Fruit fly (Drosophila melanogaster) S2 (cell line): ENCODE measurements around the gene NimB2.

ENCODE experiments used
- CG8478 ChIP-seq: fragments of >200 bp; optimal IDR thresholded peaks from 2 replicates; lab custom pipeline; 2018
- CTCF ChIP-seq, 2 experiments: fragments of >200 bp; optimal IDR thresholded peaks; 2 replicates each; lab custom pipeline; 2018

NimB2 gene

DNA sequence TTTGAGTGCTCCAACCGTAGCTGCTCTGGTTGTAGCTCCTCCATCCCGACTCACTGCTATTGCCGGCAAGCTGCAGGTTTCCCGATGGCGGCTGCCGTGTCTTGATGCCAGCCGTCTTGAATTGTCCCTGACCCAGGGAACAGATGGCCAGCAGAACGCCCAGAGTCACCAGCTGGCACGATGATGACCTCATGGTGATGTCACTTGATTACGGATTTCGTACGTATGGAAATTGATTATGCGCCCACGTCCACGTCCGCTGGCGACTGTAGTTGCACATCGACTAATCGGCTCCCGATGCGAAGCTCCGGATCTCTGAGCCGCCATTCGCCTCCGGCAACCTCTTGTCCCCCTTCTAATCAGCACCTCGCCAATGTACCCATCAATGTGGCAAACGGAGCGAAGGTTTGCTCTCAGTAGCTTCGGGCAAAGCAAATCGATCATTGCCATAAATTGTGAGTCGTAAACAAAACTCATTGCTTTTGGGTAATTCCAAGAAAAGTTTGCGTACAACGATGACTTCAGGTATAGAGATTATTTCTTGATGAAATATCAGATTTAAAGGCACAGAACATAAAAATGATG lies at the start of gene NimB2:
TSS of gene NimB2 (minus strand) at position 287 of the 585 bp plus-strand sequence.
- no peak for TF ChIP-seq CG8478 (lab: Kevin White, UChicago)

DNA sequence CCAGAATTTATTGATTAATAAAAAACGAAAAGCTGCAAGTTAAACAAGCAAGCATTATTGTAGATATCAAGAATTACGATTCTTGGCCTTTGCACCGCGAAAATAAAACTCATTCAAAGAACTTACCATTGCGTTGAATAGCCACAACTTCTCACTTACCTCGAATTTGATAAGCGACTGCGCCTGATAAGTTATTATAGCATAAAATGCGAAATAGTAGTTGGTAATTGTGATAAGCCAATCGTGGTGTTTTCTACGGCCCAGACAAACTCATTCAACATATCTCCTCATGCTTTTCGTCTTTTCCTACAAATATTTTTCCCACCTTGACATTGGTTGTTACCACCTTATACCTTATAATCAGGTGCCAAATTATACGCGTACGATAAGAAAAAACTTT lies 48.3 kb upstream of the NimB2 start:
- TF ChIP-seq CG8478 (lab: Kevin White, UChicago) (no peak), CTCF (optimal IDR thresholded peaks at IDR 0.05; lab: Kevin White, UChicago) (no peak)

DNA sequence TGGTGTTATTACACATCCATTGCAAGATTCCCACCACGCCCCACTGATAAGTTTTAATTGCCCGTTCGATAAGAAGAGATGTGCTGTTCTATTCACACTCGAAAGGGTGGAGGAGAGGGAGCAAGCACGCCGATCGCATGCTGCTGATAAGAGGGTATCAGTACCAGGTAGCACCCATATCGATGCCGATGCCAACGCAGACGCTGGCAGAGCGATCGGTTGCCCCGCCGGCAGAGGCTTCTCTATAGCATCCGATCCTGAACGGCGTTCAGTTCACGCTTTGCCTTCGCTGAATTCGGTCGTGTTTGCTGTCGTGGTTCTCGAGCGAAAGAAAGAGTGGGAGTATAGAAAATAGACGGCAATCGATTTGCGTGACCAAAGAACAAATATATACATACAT lies 46.7 kb upstream of the NimB2 start:
- TF ChIP-seq CG8478 (lab: Kevin White, UChicago) (no peak), CTCF (optimal IDR thresholded peaks at IDR 0.05; lab: Kevin White, UChicago) (no peak)

DNA sequence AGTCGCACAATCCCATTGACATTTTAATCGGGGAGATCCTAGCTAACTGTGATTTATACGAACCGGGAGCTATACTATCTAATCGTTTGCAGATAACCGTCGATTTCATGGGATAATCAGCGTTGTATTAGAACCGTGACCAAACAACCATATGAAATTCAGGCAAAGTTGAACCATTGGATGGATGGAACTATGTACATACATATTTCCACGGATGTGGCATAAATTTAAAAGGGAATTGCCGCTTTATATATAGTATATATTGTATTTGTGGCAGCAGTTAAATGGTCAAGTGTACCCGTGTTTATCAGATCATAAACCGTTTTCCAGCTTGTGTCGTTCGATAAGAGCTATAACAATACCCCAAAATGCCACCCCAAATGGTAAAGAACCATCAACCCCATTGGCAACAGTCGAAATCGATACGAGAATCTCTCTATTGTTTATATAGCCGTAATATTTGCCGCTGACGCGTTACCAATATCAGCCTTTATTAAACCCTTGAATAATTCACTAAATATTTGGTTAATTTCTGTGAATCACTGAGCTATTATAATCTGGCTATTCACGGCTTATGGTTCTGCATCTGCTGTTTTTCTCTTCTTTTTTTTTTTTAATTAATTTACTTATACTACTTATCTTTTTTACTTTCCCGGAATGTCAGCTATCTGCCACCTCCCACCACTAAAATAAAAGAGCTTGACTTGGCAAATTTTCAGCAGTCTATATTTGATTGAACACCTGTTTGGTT lies 45.7 kb upstream of the NimB2 start, which contains the start of gene bgm:
TSS of gene bgm (plus strand) at position 701 of the 751 bp plus-strand sequence.
- TF ChIP-seq CG8478 (lab: Kevin White, UChicago), result no peak
- TF ChIP-seq CTCF (optimal IDR thresholded peaks at IDR 0.05; lab: Kevin White, UChicago), result no peak

DNA sequence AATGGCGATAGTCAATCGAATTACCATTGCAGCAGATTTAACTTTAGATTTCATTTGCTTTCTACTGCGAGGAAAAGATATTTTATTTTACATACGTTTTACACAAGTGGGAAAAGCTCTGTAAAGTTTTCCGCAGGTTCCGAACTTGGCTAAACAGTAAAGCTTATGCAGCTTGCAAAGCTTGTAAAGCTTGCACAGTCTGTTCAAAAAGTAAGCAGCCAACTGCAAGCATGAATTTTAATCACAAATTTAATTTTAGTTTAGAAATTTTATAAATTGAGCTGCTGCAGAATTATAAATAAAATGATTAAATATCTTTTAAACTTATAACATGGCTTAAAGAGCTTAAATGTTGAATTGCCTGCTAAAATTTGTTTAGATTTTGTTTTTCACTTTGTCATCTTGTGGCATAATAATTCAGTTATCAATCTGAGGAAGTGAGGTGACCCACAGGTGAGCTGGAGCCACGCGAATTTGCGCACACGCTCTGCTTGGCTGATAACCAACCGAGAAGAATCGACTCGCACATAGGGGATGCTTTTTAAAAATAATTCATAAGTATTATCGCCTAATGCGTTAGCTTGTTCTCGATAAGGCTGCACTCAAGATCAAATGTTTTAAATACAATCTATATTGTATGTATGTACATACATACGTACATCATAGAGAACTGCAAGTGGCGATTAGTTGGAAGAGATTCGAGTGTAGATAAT lies 44.9 kb upstream of the NimB2 start:
- TF ChIP-seq CTCF (optimal IDR thresholded peaks at IDR 0.05; lab: Kevin White, UChicago), result no peak
- no peak for TF ChIP-seq CG8478 (lab: Kevin White, UChicago)

DNA sequence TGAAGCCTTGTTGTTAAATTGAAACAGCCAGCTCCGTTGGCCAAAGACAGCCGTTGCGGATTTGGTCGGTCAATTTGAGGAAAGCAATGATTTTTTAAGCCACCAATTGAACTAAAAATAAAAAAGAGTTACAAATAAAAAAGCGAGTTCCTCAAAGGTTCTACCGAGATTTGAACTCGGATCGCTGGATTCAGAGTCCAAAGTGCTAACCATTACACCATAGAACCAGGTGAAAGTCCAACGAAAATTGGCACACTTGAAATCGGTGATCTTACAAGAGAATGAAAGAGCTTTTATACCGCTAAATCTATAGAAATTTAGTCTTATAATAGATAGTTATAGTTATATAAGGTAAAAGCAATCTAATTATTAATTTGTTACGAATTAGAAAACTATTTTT lies 43.6 kb upstream of the NimB2 start:
- no peak for TF ChIP-seq CG8478 (lab: Kevin White, UChicago)
- no peak for TF ChIP-seq CTCF (optimal IDR thresholded peaks at IDR 0.05; lab: Kevin White, UChicago)

DNA sequence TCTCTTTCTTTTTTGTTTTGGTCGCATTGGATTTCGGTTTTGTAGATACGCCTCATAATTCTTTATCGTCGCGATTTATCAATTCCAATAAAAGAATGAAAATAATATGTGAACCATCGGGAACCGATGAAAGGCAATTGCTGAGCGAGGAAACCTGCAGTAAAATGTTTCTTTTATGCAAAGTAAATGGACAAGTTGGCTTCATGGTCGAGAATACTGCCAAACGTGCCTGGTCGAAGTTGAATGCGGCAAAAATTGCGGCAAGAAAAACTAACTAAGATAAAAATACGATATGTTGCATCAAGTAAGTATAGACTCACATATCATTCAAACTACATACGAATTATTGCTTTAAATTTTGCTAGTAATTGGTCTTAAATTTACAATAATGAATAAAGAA lies 41.0 kb upstream of the NimB2 start, which contains the start of gene CG42692:
TSS of gene CG42692 (plus strand) at position 301 of the 400 bp plus-strand sequence.
- no peak for TF ChIP-seq CTCF (optimal IDR thresholded peaks at IDR 0.05; lab: Kevin White, UChicago)
- no peak for TF ChIP-seq CG8478 (lab: Kevin White, UChicago)

DNA sequence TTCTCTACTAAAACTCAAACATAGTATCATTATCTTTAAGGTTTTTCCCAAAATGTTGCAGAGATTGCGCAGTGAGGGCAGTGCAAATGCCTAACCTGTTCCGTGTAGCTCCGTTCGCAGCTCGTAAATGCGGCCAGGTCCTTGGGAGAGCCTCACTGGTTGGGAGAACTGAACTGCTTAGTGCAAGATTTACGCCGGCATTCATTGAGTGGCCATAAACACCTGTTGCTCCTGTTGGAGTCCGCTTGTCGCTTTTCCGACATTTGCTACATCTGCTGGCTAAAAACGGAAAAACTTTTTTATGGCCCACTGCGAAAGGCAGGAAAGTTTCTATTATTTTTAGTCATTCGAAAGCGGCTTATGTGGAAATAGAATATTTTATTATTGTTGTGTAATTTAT lies 35.1 kb upstream of the NimB2 start:
- TF ChIP-seq CTCF (optimal IDR thresholded peaks at IDR 0.05; lab: Kevin White, UChicago), result no peak
- TF ChIP-seq CG8478 (lab: Kevin White, UChicago), result no peak

DNA sequence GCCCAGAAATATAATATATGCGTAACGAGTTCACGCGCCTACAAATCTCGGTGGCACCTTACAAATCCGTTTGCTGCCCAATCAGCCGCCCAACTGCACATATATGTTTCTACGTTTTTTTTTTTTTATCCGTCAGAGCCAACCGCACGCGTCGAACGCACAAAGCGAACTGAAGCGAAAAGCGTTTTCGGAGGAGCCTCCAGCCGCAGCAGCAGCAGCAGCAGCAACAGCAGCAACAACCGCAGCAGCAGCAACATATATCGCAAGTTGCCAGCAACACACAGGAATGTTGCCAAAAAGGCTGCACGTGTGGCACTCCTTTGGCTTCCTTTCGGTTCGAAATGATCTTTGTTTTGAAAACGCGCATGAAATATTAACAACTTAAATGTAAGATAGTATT lies 34.3 kb upstream of the NimB2 start, which contains the start of gene rk:
TSS of gene rk (minus strand) at position 171 of the 400 bp plus-strand sequence.
- TF ChIP-seq CTCF (optimal IDR thresholded peaks at IDR 0.05; lab: Kevin White, UChicago) (no peak), CG8478 (lab: Kevin White, UChicago) (no peak)

DNA sequence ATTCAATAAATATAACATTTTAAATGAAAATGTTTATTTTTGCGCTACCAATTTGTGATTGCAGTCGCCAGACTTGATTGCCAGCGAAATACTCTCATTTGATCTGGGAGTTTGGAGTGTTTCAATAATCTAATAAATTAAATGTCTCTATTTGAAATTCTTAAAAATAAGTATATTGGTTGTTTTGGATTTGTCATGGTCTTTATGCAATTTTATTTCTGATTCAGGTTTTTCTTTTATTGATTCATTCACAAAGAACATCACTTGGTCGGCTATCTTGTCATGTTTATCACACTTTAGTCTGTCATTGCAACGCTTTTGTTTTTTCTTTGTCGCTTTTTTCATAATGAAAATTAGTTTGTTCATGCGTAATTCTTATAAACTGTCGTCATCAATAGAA lies 32.1 kb upstream of the NimB2 start:
- no peak for TF ChIP-seq CTCF (optimal IDR thresholded peaks at IDR 0.05; lab: Kevin White, UChicago)
- TF ChIP-seq CG8478 (lab: Kevin White, UChicago), result no peak

DNA sequence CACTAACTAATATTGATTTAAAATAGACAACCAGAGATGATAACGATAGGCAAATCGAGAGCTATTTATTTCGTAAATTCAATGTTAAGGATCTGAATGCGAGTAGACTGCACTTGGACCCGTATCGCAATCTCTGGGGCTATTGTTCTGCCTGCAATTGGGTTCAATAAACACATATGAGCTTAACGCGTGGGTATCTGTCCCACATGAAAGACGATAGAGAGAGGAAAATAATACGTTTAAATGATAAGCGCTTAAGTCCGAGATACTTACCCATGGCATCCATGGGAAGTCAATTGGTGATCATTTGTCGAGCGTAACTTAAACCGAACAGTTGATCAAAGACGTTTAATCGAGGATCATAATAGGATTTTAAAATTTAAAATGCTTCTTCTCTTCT lies 13.0 kb upstream of the NimB2 start, which contains the start of gene NimC2:
TSS of gene NimC2 (plus strand) at position 301 of the 400 bp plus-strand sequence.
- no peak for TF ChIP-seq CTCF (optimal IDR thresholded peaks at IDR 0.05; lab: Kevin White, UChicago)
- TF ChIP-seq CG8478 (lab: Kevin White, UChicago), result no peak

DNA sequence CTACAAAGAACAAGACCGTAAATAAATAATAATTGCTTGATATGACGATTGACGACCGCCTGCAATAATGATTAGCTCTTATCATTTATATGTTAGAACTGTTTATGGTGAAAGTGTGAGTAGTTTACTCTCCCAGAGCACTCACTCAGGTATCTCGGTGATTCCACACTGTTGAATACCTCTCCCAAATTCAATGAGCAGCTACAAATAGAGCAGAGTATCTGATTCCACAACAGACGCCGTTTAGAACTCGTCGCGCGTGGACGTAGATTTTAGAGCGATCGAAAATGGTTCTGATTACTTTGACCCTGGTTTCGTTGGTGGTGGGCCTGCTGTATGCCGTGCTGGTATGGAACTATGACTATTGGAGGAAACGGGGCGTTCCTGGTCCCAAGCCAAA lies 10.3 kb upstream of the NimB2 start, which contains the start of gene Cyp28a5:
TSS of gene Cyp28a5 (plus strand) at position 230 of the 400 bp plus-strand sequence.
- no peak for TF ChIP-seq CTCF (optimal IDR thresholded peaks at IDR 0.05; lab: Kevin White, UChicago)

DNA sequence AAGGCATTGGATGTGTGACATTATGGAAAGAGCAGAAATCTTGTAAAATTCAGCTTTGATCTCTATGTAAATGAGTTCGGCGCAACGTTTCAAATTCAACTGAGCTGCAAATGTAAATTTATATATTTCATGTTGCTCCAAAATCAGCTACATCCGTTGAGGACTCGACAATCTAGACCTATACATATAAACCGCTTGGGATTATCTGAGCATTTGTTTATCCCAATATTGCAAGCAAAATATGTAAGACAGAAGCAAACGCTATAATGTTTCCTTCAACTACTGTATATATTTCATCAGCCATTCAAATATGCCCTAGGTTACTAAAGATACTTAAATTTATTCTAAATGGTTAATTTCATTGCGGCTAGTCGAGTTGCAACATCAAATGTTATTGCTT lies 9.9 kb upstream of the NimB2 start, which contains the start of gene NimC1:
TSS of gene NimC1 (minus strand) at position 101 of the 400 bp plus-strand sequence.
- TF ChIP-seq CG8478 (lab: Kevin White, UChicago) (no peak), CTCF (optimal IDR thresholded peaks at IDR 0.05; lab: Kevin White, UChicago) (no peak)

DNA sequence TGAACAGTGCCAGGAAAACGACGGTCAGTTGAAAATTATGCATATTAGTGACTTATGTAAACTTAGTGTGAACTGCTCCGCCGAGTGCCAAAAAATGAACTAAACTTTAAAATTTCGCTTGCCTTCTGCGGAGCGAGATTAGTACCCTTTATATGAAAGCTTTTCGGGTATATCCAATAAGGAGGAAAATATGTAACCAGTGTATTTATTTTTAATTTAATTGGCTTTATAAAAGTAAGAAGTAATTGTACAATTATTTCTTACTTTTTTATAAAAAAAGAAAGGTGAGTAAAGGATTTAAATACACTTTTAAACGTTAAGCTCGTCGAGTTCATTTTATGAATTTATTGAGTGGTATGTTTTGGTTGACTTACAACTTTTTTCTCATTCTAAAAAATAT lies 6.0 kb upstream of the NimB2 start, which contains the start of gene He:
TSS of gene He (minus strand) at position 101 of the 400 bp plus-strand sequence.
- no peak for TF ChIP-seq CG8478 (lab: Kevin White, UChicago)
- no peak for TF ChIP-seq CTCF (optimal IDR thresholded peaks at IDR 0.05; lab: Kevin White, UChicago)

DNA sequence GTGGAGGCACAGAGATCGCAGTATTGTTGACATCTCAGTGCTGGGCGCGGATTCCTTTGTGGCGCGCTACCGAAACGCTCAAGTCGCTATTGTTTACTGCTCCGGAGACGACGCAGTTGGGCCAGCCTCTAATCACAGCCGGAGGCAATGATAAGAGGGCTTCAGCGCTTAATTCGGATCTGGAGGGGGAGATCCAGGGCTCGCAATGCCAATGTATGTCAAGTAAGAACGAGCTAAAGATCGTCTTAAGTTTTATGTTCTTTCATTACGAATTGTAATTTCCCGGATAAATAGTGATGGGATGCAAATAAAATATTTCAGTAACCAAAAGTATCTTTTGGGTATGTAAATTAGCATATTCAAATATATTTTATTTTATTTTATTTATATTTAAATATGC lies 3.1 kb upstream of the NimB2 start, which contains the start of the genes NimB4 and NimB5:
TSS of gene NimB4 (minus strand) at position 101 of the 400 bp plus-strand sequence.
TSS of gene NimB5 (plus strand) at position 302 of the 400 bp plus-strand sequence.
- TF ChIP-seq CTCF (optimal IDR thresholded peaks at IDR 0.05; lab: Kevin White, UChicago) (no peak), CG8478 (lab: Kevin White, UChicago) (no peak)
